Fruit fly (Drosophila melanogaster) whole organism, prepupa: Measurements from ENCODE around the gene CG9133.

Source experiments
- Blimp-1 ChIP-seq: fragments of 200-800 bp; sonication (Bioruptor generic); optimal IDR thresholded peaks from 3 replicates; lab custom pipeline; 2017; ENCODE audit warnings: missing biosample characterization, missing genetic modification characterization, mild to moderate bottlenecking, moderate library complexity, missing genetic modification reagents
- CG16779 ChIP-seq: fragments of 200-800 bp; sonication (Bioruptor generic); optimal IDR thresholded peaks from 3 replicates; lab custom pipeline; 2017; ENCODE audit warnings: missing biosample characterization, mild to moderate bottlenecking, missing genetic modification characterization
- CG34406 ChIP-seq: fragments of 200-800 bp; sonication (Bioruptor generic); optimal IDR thresholded peaks from 3 replicates; lab custom pipeline; 2016; ENCODE audit warnings: missing biosample characterization, missing genetic modification characterization
- Gug ChIP-seq: fragments of 200-800 bp; sonication (Bioruptor generic); IDR thresholded peaks from 2 replicates; pipeline ENCODE4 v1.3.6; 2022; ENCODE audit warnings: missing biosample characterization, missing genetic modification characterization

DNA sequence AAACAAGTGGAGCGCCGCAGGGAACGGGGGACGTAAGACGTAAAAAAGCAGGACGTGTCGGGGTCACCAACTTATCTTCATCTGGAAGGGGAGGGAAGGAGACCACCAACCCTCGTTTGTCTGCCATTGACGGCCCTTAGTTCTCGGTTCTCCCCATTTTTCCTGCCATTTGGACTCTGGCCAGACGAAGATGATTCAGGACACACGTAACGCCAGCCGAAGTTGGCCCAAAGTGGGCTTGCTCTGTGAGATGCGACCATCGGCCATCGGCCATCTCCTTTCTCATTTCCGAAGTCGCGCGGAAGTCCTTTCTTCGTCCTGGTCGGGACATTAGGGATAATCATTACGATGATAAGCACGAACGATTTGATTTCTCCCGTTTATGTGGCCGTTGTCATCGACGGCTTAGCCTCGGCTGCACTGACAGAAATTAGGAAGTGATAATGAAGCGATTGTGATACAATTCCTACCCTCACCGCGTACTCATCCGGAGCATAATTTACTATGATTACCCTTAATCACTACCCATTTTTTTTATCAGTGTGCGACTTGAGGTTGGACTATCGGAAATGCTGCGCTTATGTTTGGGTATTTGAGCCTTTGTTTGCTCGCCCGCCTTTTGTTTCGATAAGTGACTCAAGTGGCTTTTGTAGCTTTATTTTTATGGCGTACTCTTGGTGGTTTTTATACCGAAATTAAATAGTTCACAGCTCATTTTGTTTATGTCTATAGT lies 29.2 kb downstream of the CG9133 start:
- no peak for TF ChIP-seq CG34406 (GFP tag; lab: Kevin White, UChicago)
- no peak for TF ChIP-seq CG16779 (tag; lab: Kevin White, UChicago)
- no peak for TF ChIP-seq Gug (GFP tag; lab: Robert Waterston, UW)
- no peak for TF ChIP-seq Blimp-1
